Worm (Caenorhabditis elegans) whole organism, L4 larva: ENCODE measurements around the gene tmem-138.

Source experiments
- F26F4.8 ChIP-seq: fragments of 200-800 bp; sonication (Bioruptor generic); conservative IDR thresholded peaks from 2 replicates; pipeline ENCODE4 v1.3.6; 2022; ENCODE audit warnings: missing genetic modification characterization, missing compliant biosample characterization
- F49E8.2 ChIP-seq: sonication (generic microtip); optimal IDR thresholded peaks from 2 replicates; lab custom pipeline; 2016; ENCODE audit warnings: missing compliant biosample characterization, mild to moderate bottlenecking, missing genetic modification characterization, borderline replicate concordance
- T26A8.4 ChIP-seq: fragments of 200-800 bp; sonication (Bioruptor generic); IDR thresholded peaks from 2 replicates; pipeline ENCODE4 v1.3.6; 2022; ENCODE audit warnings: missing genetic modification characterization, missing compliant biosample characterization
- Y5F2A.4 ChIP-seq: fragments of 200-800 bp; sonication (Bioruptor generic); optimal IDR thresholded peaks from 2 replicates; lab custom pipeline; 2018; ENCODE audit warnings: mild to moderate bottlenecking, missing genetic modification characterization, missing compliant biosample characterization
- aha-1 ChIP-seq: fragments of 150-350 bp; peaks from one replicate; lab custom pipeline; 2014; ENCODE audit warnings: missing biosample characterization, missing genetic modification characterization
- arid-1 ChIP-seq: fragments of 200-800 bp; sonication (Bioruptor generic); conservative IDR thresholded peaks from 2 replicates; pipeline ENCODE4 v1.3.6; 2022; ENCODE audit warnings: missing genetic modification reagents, missing genetic modification characterization, missing compliant biosample characterization
- ceh-28 ChIP-seq: fragments of 150-350 bp; optimal IDR thresholded peaks from 2 replicates; lab custom pipeline; 2014; ENCODE audit warnings: missing biosample characterization, missing genetic modification reagents, missing genetic modification characterization
- ceh-32 ChIP-seq: sonication (generic microtip); optimal IDR thresholded peaks from 2 replicates; lab custom pipeline; 2016; ENCODE audit warnings: mild to moderate bottlenecking, missing genetic modification characterization, missing compliant biosample characterization; ENCODE audit not compliant: poor library complexity
- ctbp-1 ChIP-seq: fragments of 200-800 bp; sonication (Bioruptor generic); IDR thresholded peaks from 2 replicates; pipeline ENCODE4 v1.3.6; 2022; ENCODE audit warnings: missing genetic modification reagents, missing genetic modification characterization, missing compliant biosample characterization
- daf-16 ChIP-seq, 3 experiments: sonication (generic microtip); optimal IDR thresholded peaks; 2 replicates each; lab custom pipeline; 2016 to 2017; ENCODE audit warnings: missing genetic modification characterization in 3 of 3, missing genetic modification reagents in 3 of 3, mild to moderate bottlenecking in 2 of 3, missing compliant biosample characterization in 2 of 3, missing biosample characterization in 1 of 3, moderate library complexity in 1 of 3
- dmd-9 ChIP-seq: fragments of 200-800 bp; sonication (Bioruptor generic); IDR thresholded peaks from 2 replicates; pipeline ENCODE4 v1.3.6; 2022; ENCODE audit warnings: missing genetic modification reagents, missing genetic modification characterization, missing compliant biosample characterization
- dpl-1 ChIP-seq: fragments of 150-350 bp; optimal IDR thresholded peaks from 2 replicates; lab custom pipeline; 2014; ENCODE audit warnings: missing biosample characterization, missing genetic modification reagents, missing genetic modification characterization
- gei-8 ChIP-seq: fragments of 200-800 bp; sonication (Bioruptor generic); optimal IDR thresholded peaks from 2 replicates; lab custom pipeline; 2018; ENCODE audit warnings: mild to moderate bottlenecking, missing genetic modification characterization, missing compliant biosample characterization
- hif-1 ChIP-seq, 2 experiments: sonication (generic microtip); optimal IDR thresholded peaks; 2 replicates each; lab custom pipeline; 2016 to 2017; ENCODE audit warnings: missing compliant biosample characterization in 2 of 2, missing genetic modification characterization in 2 of 2, missing genetic modification reagents in 2 of 2, missing genotype in 2 of 2, mild to moderate bottlenecking in 1 of 2
- hmg-1.1 ChIP-seq: fragments of 200-800 bp; sonication (Bioruptor generic); IDR thresholded peaks from 2 replicates; pipeline ENCODE4 v1.3.6; 2022; ENCODE audit warnings: missing genetic modification reagents, missing genetic modification characterization, missing compliant biosample characterization
- lin-38 ChIP-seq: fragments of 200-800 bp; sonication (Bioruptor generic); IDR thresholded peaks from 2 replicates; pipeline ENCODE4 v1.3.6; 2022; ENCODE audit warnings: missing genetic modification reagents, missing genetic modification characterization, missing compliant biosample characterization
- lsy-2 ChIP-seq, 2 experiments: fragments of 150-350 bp in 1 of 2; sonication (generic microtip) in 1 of 2; optimal IDR thresholded peaks; 2 replicates each; lab custom pipeline; 2014 to 2017; ENCODE audit warnings: missing biosample characterization in 2 of 2, missing genetic modification characterization in 2 of 2
- madf-5 ChIP-seq, 2 experiments: fragments of 200-800 bp; sonication (Bioruptor generic); IDR thresholded peaks; 2 replicates each; pipeline ENCODE4 v1.3.6; 2022; ENCODE audit warnings: missing compliant biosample characterization in 2 of 2, missing genetic modification characterization in 2 of 2
- mdl-1 ChIP-seq, 2 experiments: fragments of 150-350 bp in 1 of 2; sonication (generic microtip) in 1 of 2; optimal IDR thresholded peaks; 2 replicates each; lab custom pipeline; 2014 to 2017; ENCODE audit warnings: missing biosample characterization in 2 of 2, missing genetic modification characterization in 2 of 2
- mdt-29 ChIP-seq: fragments of 200-800 bp; sonication (Bioruptor generic); IDR thresholded peaks from 2 replicates; pipeline ENCODE4 v1.3.6; 2022; ENCODE audit warnings: missing genetic modification reagents, missing genetic modification characterization, missing compliant biosample characterization
- mep-1 ChIP-seq: fragments of 150-350 bp; sonication (generic microtip); optimal IDR thresholded peaks from 3 replicates; lab custom pipeline; 2014; ENCODE audit warnings: missing biosample characterization, missing genetic modification characterization
- mes-2 ChIP-seq: sonication (generic microtip); optimal IDR thresholded peaks from 2 replicates; lab custom pipeline; 2016; ENCODE audit warnings: missing genotype, mild to moderate bottlenecking, missing genetic modification characterization, missing compliant biosample characterization; ENCODE audit not compliant: poor library complexity, severe bottlenecking
- mxl-3 ChIP-seq: fragments of 200-800 bp; sonication (Bioruptor generic); optimal IDR thresholded peaks from 2 replicates; lab custom pipeline; 2018; ENCODE audit warnings: mild to moderate bottlenecking, missing genetic modification characterization, missing compliant biosample characterization
- nhr-237 ChIP-seq: sonication (generic microtip); optimal IDR thresholded peaks from 2 replicates; lab custom pipeline; 2017; ENCODE audit warnings: missing biosample characterization, missing genetic modification characterization
- nhr-76 ChIP-seq: fragments of 150-350 bp; optimal IDR thresholded peaks from 2 replicates; lab custom pipeline; 2014; ENCODE audit warnings: missing biosample characterization, missing genetic modification characterization
- pha-4 ChIP-seq, 2 experiments: fragments of 150-350 bp in 1 of 2; fragments of 200-800 bp in 1 of 2; sonication (Bioruptor generic) in 1 of 2; IDR thresholded peaks in 1 of 2; optimal IDR thresholded peaks in 1 of 2; 2 replicates each; pipeline versions ENCODE4 v1.3.6 to Lab custom; 2014 to 2022; ENCODE audit warnings: missing genetic modification characterization in 2 of 2, missing genetic modification reagents in 2 of 2, missing biosample characterization in 1 of 2, missing compliant biosample characterization in 1 of 2
- pqm-1 ChIP-seq: sonication (generic microtip); optimal IDR thresholded peaks from 2 replicates; lab custom pipeline; 2017; ENCODE audit warnings: missing biosample characterization, missing genetic modification characterization
- sdz-12 ChIP-seq: fragments of 200-800 bp; sonication (Bioruptor generic); optimal IDR thresholded peaks from 2 replicates; lab custom pipeline; 2018; ENCODE audit warnings: mild to moderate bottlenecking, missing genetic modification characterization, missing compliant biosample characterization
- skn-1 ChIP-seq: fragments of 150-350 bp; optimal IDR thresholded peaks from 2 replicates; lab custom pipeline; 2014; ENCODE audit warnings: missing biosample characterization, missing genetic modification characterization
- snpc-1.2 ChIP-seq: fragments of 200-800 bp; sonication (Bioruptor generic); IDR thresholded peaks from 2 replicates; pipeline ENCODE4 v1.3.6; 2022; ENCODE audit warnings: missing genetic modification reagents, missing genetic modification characterization, missing compliant biosample characterization
- unc-130 ChIP-seq: sonication (generic microtip); optimal IDR thresholded peaks from 2 replicates; lab custom pipeline; 2016; ENCODE audit warnings: missing genetic modification reagents, missing genetic modification characterization, missing compliant biosample characterization
- unc-62 ChIP-seq, 3 experiments: fragments of 150-350 bp in 1 of 3; sonication (generic microtip); optimal IDR thresholded peaks in 2 of 3; peaks in 1 of 3; 1 replicate in 1 of 3; 2 replicates in 2 of 3; lab custom pipeline; 2014 to 2017; ENCODE audit warnings: missing biosample characterization in 3 of 3, missing genetic modification characterization in 3 of 3, missing genetic modification reagents in 3 of 3, missing genotype in 1 of 3
- vab-7 ChIP-seq: fragments of 200-800 bp; sonication (Bioruptor generic); IDR thresholded peaks from 2 replicates; pipeline ENCODE4 v1.3.6; 2022; ENCODE audit warnings: missing genetic modification reagents, missing genetic modification characterization, missing compliant biosample characterization
- zfp-3 ChIP-seq: fragments of 200-800 bp; sonication (Bioruptor generic); conservative IDR thresholded peaks from 2 replicates; pipeline ENCODE4 v1.3.6; 2022; ENCODE audit warnings: missing genetic modification reagents, missing genetic modification characterization, missing compliant biosample characterization
- zip-11 ChIP-seq: fragments of 200-800 bp; sonication (Bioruptor generic); IDR thresholded peaks from 2 replicates; pipeline ENCODE4 v1.3.6; 2022; ENCODE audit warnings: missing genetic modification characterization, missing compliant biosample characterization

tmem-138 gene

ce11 chrII:8131413-8131966 is 25.6 kb upstream of the tmem-138 start (continued):
- TF ChIP-seq skn-1 (tag; lab: Kevin White, UChicago), result no peak
- no peak for TF ChIP-seq snpc-1.2 (GFP tag; lab: Robert Waterston, UW)
- no peak for TF ChIP-seq pqm-1

- no peak for TF ChIP-seq zip-11 (GFP tag; lab: Robert Waterston, UW)
- TF ChIP-seq arid-1 (GFP tag; lab: Robert Waterston, UW), result no peak
- TF ChIP-seq F26F4.8 (GFP tag; lab: Robert Waterston, UW), result no peak
- TF ChIP-seq unc-62 (GFP tag; optimal IDR thresholded peaks at IDR 0.05 in 1 of 2; lab: Kevin White, UChicago), result peak in 1 of 2 experiments; percentile 94
- no peak for TF ChIP-seq unc-62 (tag; optimal IDR thresholded peaks at IDR 0.05; lab: Kevin White, UChicago)
Observed at ce11 chrII:8135953-8136352, 21.2 kb upstream of the tmem-138 start.

- TF ChIP-seq dpl-1 (GFP tag; lab: Kevin White, UChicago) (no peak), lin-38 (GFP tag; lab: Robert Waterston, UW) (peak; percentile 10; the same call in 1 of the 2 replicates), zfp-3 (GFP tag; lab: Robert Waterston, UW) (no peak), daf-16 (GFP tag; optimal IDR thresholded peaks at IDR 0.05; lab: Kevin White, UChicago) (no peak), daf-16 (tag; optimal IDR thresholded peaks at IDR 0.05; lab: Kevin White, UChicago) (peak; percentile 54), mes-2 (tag; lab: Kevin White, UChicago) (peak; percentile 8)
- TF ChIP-seq, all 104 proteins: peak for 3
Observed at ce11 chrII:8136818-8137217, 20.3 kb upstream of the tmem-138 start, which contains the start of gene ctns-1. Gene ctns-1, minus strand, starts transcription at chrII:8136918.

- TF ChIP-seq mes-2 (tag; lab: Kevin White, UChicago), result peak; percentile 43
- no peak for TF ChIP-seq pha-4 (GFP tag; IDR thresholded peaks at IDR 0.05; lab: Robert Waterston, UW)
- TF ChIP-seq pha-4 (tag; optimal IDR thresholded peaks at IDR 0.05; lab: Kevin White, UChicago), result no peak
- TF ChIP-seq unc-130 (GFP tag; lab: Kevin White, UChicago), result peak; percentile 32
- no peak for TF ChIP-seq vab-7 (GFP tag; lab: Robert Waterston, UW)
- no peak for TF ChIP-seq nhr-76 (tag; lab: Kevin White, UChicago)
- no peak for TF ChIP-seq mdt-29
- peak in 1 of 2 experiments; percentile 67 for TF ChIP-seq hif-1 (tag; optimal IDR thresholded peaks at IDR 0.05; lab: Kevin White, UChicago)
- peak; percentile 74 for TF ChIP-seq lin-38 (GFP tag; lab: Robert Waterston, UW)
- TF ChIP-seq ceh-32 (tag; lab: Kevin White, UChicago), result no peak
- TF ChIP-seq F49E8.2, result no peak
- TF ChIP-seq aha-1, result peak; percentile 41
- no peak for TF ChIP-seq T26A8.4 (GFP tag; lab: Robert Waterston, UW)
- peak; percentile 30 for TF ChIP-seq mep-1 (tag; lab: Kevin White, UChicago)
- TF ChIP-seq ceh-28 (tag; lab: Kevin White, UChicago), result no peak
- no peak for TF ChIP-seq mdl-1 (tag; optimal IDR thresholded peaks at IDR 0.05; lab: Kevin White, UChicago)
- no peak for TF ChIP-seq dmd-9
- TF ChIP-seq hmg-1.1 (GFP tag; lab: Robert Waterston, UW), result peak; percentile 44; the same call in 1 of the 2 replicates
- TF ChIP-seq nhr-237, result no peak
- TF ChIP-seq dpl-1 (GFP tag; lab: Kevin White, UChicago), result peak; percentile 41
- TF ChIP-seq lsy-2 (tag; optimal IDR thresholded peaks at IDR 0.05; lab: Kevin White, UChicago), result peak in 1 of 2 experiments; percentile 59
- TF ChIP-seq, all 104 proteins: peak for 9
Observed at ce11 chrII:8137379-8137778, 19.7 kb upstream of the tmem-138 start.

- no peak for TF ChIP-seq zfp-3 (GFP tag; lab: Robert Waterston, UW)
- peak in 1 of 2 experiments; percentile 62 for TF ChIP-seq lsy-2 (tag; optimal IDR thresholded peaks at IDR 0.05; lab: Kevin White, UChicago)
- no peak for TF ChIP-seq gei-8 (GFP tag; lab: Kevin White, UChicago)
- TF ChIP-seq pqm-1, result no peak
- no peak for TF ChIP-seq sdz-12 (GFP tag; lab: Kevin White, UChicago)
- no peak for TF ChIP-seq Y5F2A.4 (GFP tag; lab: Kevin White, UChicago)
- TF ChIP-seq ctbp-1 (GFP tag; lab: Robert Waterston, UW), result 0 out of 2 replicates have a peak, but pooled peaks have one; percentile 28
- TF ChIP-seq mes-2 (tag; lab: Kevin White, UChicago), result peak; percentile 35
- TF ChIP-seq lin-38 (GFP tag; lab: Robert Waterston, UW), result peak; percentile 48
- TF ChIP-seq madf-5 (GFP tag; IDR thresholded peaks at IDR 0.05; lab: Robert Waterston, UW), result no peak
- peak; percentile 7 for TF ChIP-seq mxl-3 (GFP tag; lab: Kevin White, UChicago)
Observed at ce11 chrII:8138015-8138546, 19.0 kb upstream of the tmem-138 start, which contains the start of gene cdc-48.2. Gene cdc-48.2, plus strand, starts transcription at chrII:8138496.
